Worm (Caenorhabditis elegans): Measurements from ENCODE around the gene F56D6.8.

F56D6.8 gene

ce11 chrIV:3875260-3875659 lies 19.0 kb downstream of the F56D6.8 start (continued):
- no peak for TF ChIP-seq daf-19 (GFP tag; conservative IDR thresholded peaks at IDR 0.05)
- TF ChIP-seq pqm-1 (tag; optimal IDR thresholded peaks at IDR 0.05), result peak; percentile 24
- TF ChIP-seq dve-1 (tag; optimal IDR thresholded peaks at IDR 0.05; ENCODE audit: insufficient read depth), result peak; percentile 70
- TF ChIP-seq snpc-4 (tag; optimal IDR thresholded peaks at IDR 0.05), result no peak
- TF ChIP-seq aly-2 (tag; optimal IDR thresholded peaks at IDR 0.05), result no peak
- peak; percentile 73 for TF ChIP-seq dmd-6 (GFP tag; IDR thresholded peaks at IDR 0.05)
- TF ChIP-seq daf-16 (GFP tag; optimal IDR thresholded peaks at IDR 0.05), result peak in 1 of 2 experiments; percentile 7
- TF ChIP-seq daf-16 (tag; optimal IDR thresholded peaks at IDR 0.05), result peak; percentile 78
- TF ChIP-seq rbr-2 (tag; optimal IDR thresholded peaks at IDR 0.05), result peak; percentile 17
- no peak for TF ChIP-seq pha-4 (GFP tag; IDR thresholded peaks at IDR 0.05)
- peak; percentile 38 for TF ChIP-seq pha-4 (tag; optimal IDR thresholded peaks at IDR 0.05)
- TF ChIP-seq hlh-30 (tag; optimal IDR thresholded peaks at IDR 0.05; ENCODE audit: insufficient read depth), result peak; percentile 73
- peak; percentile 7 for TF ChIP-seq nhr-28 (tag; optimal IDR thresholded peaks at IDR 0.05)
- no peak for TF ChIP-seq daf-8 (GFP tag; IDR thresholded peaks at IDR 0.05)
- TF ChIP-seq ceh-20 (GFP tag; IDR thresholded peaks at IDR 0.05), result 0 out of 2 replicates have a peak, but pooled peaks have one; percentile 45
- TF ChIP-seq nhr-41 (GFP tag; IDR thresholded peaks at IDR 0.05), result no peak
- peak; percentile 57 for TF ChIP-seq set-16 (GFP tag; IDR thresholded peaks at IDR 0.05)

ce11 chrIV:3874417-3874816 lies 19.8 kb downstream of the F56D6.8 start:
- TF ChIP-seq nhr-28 (tag; optimal IDR thresholded peaks at IDR 0.05) (peak; percentile 67), lin-39 (tag; optimal IDR thresholded peaks at IDR 0.05) (no peak), daf-8 (GFP tag; IDR thresholded peaks at IDR 0.05) (no peak), dpl-1 (GFP tag; optimal IDR thresholded peaks at IDR 0.05) (peak; percentile 34), zfp-2 (tag; optimal IDR thresholded peaks at IDR 0.05) (no peak), nhr-11 (tag; optimal IDR thresholded peaks at IDR 0.05) (peak; percentile 14), nhr-77 (tag; optimal IDR thresholded peaks at IDR 0.05) (peak; percentile 55), mep-1 (tag; optimal IDR thresholded peaks at IDR 0.05) (peak; percentile 72), nhr-6 (tag; optimal IDR thresholded peaks at IDR 0.05) (peak; percentile 63), lim-7 (GFP tag; IDR thresholded peaks at IDR 0.05) (no peak), pha-4 (GFP tag; IDR thresholded peaks at IDR 0.05) (no peak), pha-4 (tag; optimal IDR thresholded peaks at IDR 0.05) (peak; percentile 7), daf-19 (GFP tag; conservative IDR thresholded peaks at IDR 0.05) (no peak), daf-16 (GFP tag; optimal IDR thresholded peaks at IDR 0.05) (no peak), daf-16 (tag; optimal IDR thresholded peaks at IDR 0.05) (peak; percentile 1), T26A8.4 (GFP tag; IDR thresholded peaks at IDR 0.05) (0 out of 2 replicates have a peak, but pooled peaks have one; percentile 34), ctbp-1 (GFP tag; IDR thresholded peaks at IDR 0.05) (no peak), mdl-1 (tag; optimal IDR thresholded peaks at IDR 0.05) (peak in 1 of 2 experiments; percentile 8), nhr-102 (tag; optimal IDR thresholded peaks at IDR 0.05) (no peak), ceh-32 (tag; optimal IDR thresholded peaks at IDR 0.05; ENCODE audit: poor library complexity) (no peak), F44E2.7 (GFP tag; IDR thresholded peaks at IDR 0.05) (no peak), ama-1 (optimal IDR thresholded peaks at IDR 0.05) (peak; percentile 97), hmg-1.1 (GFP tag; IDR thresholded peaks at IDR 0.05) (0 out of 2 replicates have a peak, but pooled peaks have one; percentile 27), hlh-11 (tag; optimal IDR thresholded peaks at IDR 0.05) (peak; percentile 71), egl-43 (GFP tag; IDR thresholded peaks at IDR 0.05) (no peak), nhr-10 (tag; optimal IDR thresholded peaks at IDR 0.05) (no peak), hlh-30 (tag; optimal IDR thresholded peaks at IDR 0.05; ENCODE audit: insufficient read depth) (peak; percentile 28), ZK546.5 (tag; optimal IDR thresholded peaks at IDR 0.05) (no peak), zip-11 (GFP tag; IDR thresholded peaks at IDR 0.05) (no peak), gei-8 (GFP tag; optimal IDR thresholded peaks at IDR 0.05) (no peak), ceh-28 (tag; optimal IDR thresholded peaks at IDR 0.05) (no peak), dve-1 (tag; optimal IDR thresholded peaks at IDR 0.05; ENCODE audit: insufficient read depth) (peak; percentile 51), unc-39 (tag; optimal IDR thresholded peaks at IDR 0.05) (no peak), mes-2 (tag; optimal IDR thresholded peaks at IDR 0.05; ENCODE audit: poor library complexity, severe bottlenecking) (peak; percentile 43), lsy-2 (tag; optimal IDR thresholded peaks at IDR 0.05) (peak in 1 of 2 experiments; percentile 36), dmd-6 (GFP tag; IDR thresholded peaks at IDR 0.05) (peak; percentile 64)

Measured in whole organism, L4 larva.